Worm (Caenorhabditis elegans) whole organism, young adult: ENCODE measurements around the gene T26E4.2.

Experiments used
- D2030.7 ChIP-seq: fragments of 200-800 bp; sonication (Bioruptor generic); IDR thresholded peaks from 2 replicates; pipeline ENCODE4 v1.3.6; 2022; ENCODE audit warnings: missing genetic modification reagents, missing genetic modification characterization, missing compliant biosample characterization
- F22D6.2 ChIP-seq: sonication (generic microtip); optimal IDR thresholded peaks from 2 replicates; lab custom pipeline; 2016; ENCODE audit warnings: mild to moderate bottlenecking, missing genetic modification characterization, missing compliant biosample characterization
- F39B2.1 ChIP-seq: fragments of 200-800 bp; sonication (Bioruptor generic); IDR thresholded peaks from 2 replicates; pipeline ENCODE4 v1.3.6; 2022; ENCODE audit warnings: missing genetic modification reagents, missing genetic modification characterization, missing compliant biosample characterization
- F57A8.1 ChIP-seq: fragments of 200-800 bp; sonication (Bioruptor generic); optimal IDR thresholded peaks from 2 replicates; lab custom pipeline; 2018; ENCODE audit warnings: mild to moderate bottlenecking, missing genetic modification characterization, moderate library complexity, missing compliant biosample characterization
- F57C9.4 ChIP-seq: sonication (generic microtip); optimal IDR thresholded peaks from 2 replicates; lab custom pipeline; 2017; ENCODE audit warnings: mild to moderate bottlenecking, missing genetic modification characterization, missing compliant biosample characterization
- K12H6.12 ChIP-seq: fragments of 200-800 bp; sonication (Bioruptor generic); optimal IDR thresholded peaks from 2 replicates; lab custom pipeline; 2018; ENCODE audit warnings: mild to moderate bottlenecking, missing genetic modification characterization, missing compliant biosample characterization
- Y56A3A.18 ChIP-seq: fragments of 200-800 bp; sonication (Bioruptor generic); IDR thresholded peaks from 2 replicates; pipeline ENCODE4 v1.3.6; 2022; ENCODE audit warnings: missing genetic modification reagents, missing genetic modification characterization, missing compliant biosample characterization
- ZK185.1 ChIP-seq: sonication (generic microtip); optimal IDR thresholded peaks from 2 replicates; lab custom pipeline; 2016; ENCODE audit warnings: mild to moderate bottlenecking, missing genetic modification characterization, missing compliant biosample characterization; ENCODE audit not compliant: poor library complexity, severe bottlenecking
- aptf-3 ChIP-seq: fragments of 200-800 bp; sonication (Bioruptor generic); IDR thresholded peaks from 2 replicates; pipeline ENCODE4 v1.3.6; 2022; ENCODE audit warnings: missing genetic modification characterization, missing compliant biosample characterization
- atf-7 ChIP-seq: sonication (generic microtip); optimal IDR thresholded peaks from 2 replicates; lab custom pipeline; 2017; ENCODE audit warnings: mild to moderate bottlenecking, missing genetic modification characterization, missing compliant biosample characterization
- ccch-3 ChIP-seq: fragments of 200-800 bp; sonication (Bioruptor generic); optimal IDR thresholded peaks from 2 replicates; lab custom pipeline; 2018; ENCODE audit warnings: mild to moderate bottlenecking, missing genetic modification characterization, missing compliant biosample characterization
- cebp-1 ChIP-seq, 2 experiments: fragments of 200-800 bp in 1 of 2; sonication (Bioruptor generic) in 1 of 2; sonication (generic microtip) in 1 of 2; IDR thresholded peaks in 1 of 2; optimal IDR thresholded peaks in 1 of 2; 2 replicates each; pipeline versions ENCODE4 v1.3.6 to Lab custom; 2017 to 2022; ENCODE audit warnings: missing compliant biosample characterization in 2 of 2, missing genetic modification characterization in 2 of 2, mild to moderate bottlenecking in 1 of 2, missing genetic modification reagents in 1 of 2, moderate library complexity in 1 of 2
- ceh-100 ChIP-seq: fragments of 200-800 bp; sonication (Bioruptor generic); IDR thresholded peaks from 2 replicates; pipeline ENCODE4 v1.3.6; 2022; ENCODE audit warnings: missing genetic modification reagents, missing genetic modification characterization, missing compliant biosample characterization
- ceh-27 ChIP-seq: fragments of 200-800 bp; sonication (Bioruptor generic); optimal IDR thresholded peaks from 2 replicates; lab custom pipeline; 2018; ENCODE audit warnings: mild to moderate bottlenecking, missing genetic modification characterization, moderate library complexity, missing compliant biosample characterization
- ceh-40 ChIP-seq: fragments of 200-800 bp; sonication (Bioruptor generic); IDR thresholded peaks from 2 replicates; pipeline ENCODE4 v1.3.6; 2022; ENCODE audit warnings: missing genetic modification characterization, missing compliant biosample characterization
- chd-7 ChIP-seq: sonication (generic microtip); optimal IDR thresholded peaks from 2 replicates; lab custom pipeline; 2016; ENCODE audit warnings: mild to moderate bottlenecking, missing genetic modification characterization, moderate library complexity, missing compliant biosample characterization
- die-1 ChIP-seq: sonication (generic microtip); optimal IDR thresholded peaks from 2 replicates; lab custom pipeline; 2016; ENCODE audit warnings: missing genotype, mild to moderate bottlenecking, missing genetic modification characterization, missing compliant biosample characterization
- dox-1 ChIP-seq: fragments of 200-800 bp; sonication (Bioruptor generic); IDR thresholded peaks from 2 replicates; pipeline ENCODE4 v1.3.6; 2022; ENCODE audit warnings: missing genetic modification reagents, missing genetic modification characterization, missing compliant biosample characterization
- efl-1 ChIP-seq: fragments of 150-350 bp; optimal IDR thresholded peaks from 2 replicates; lab custom pipeline; 2014; ENCODE audit warnings: missing biosample characterization, missing genetic modification reagents, missing genetic modification characterization
- egrh-3 ChIP-seq: fragments of 200-800 bp; sonication (Bioruptor generic); IDR thresholded peaks from 2 replicates; pipeline ENCODE4 v1.3.6; 2022; ENCODE audit warnings: missing genetic modification reagents, missing genetic modification characterization, missing compliant biosample characterization
- gei-17 ChIP-seq: fragments of 200-800 bp; sonication (Bioruptor generic); optimal IDR thresholded peaks from 2 replicates; lab custom pipeline; 2018; ENCODE audit warnings: mild to moderate bottlenecking, missing genetic modification characterization, missing compliant biosample characterization
- him-1 ChIP-seq: sonication (generic microtip); optimal IDR thresholded peaks from 2 replicates; lab custom pipeline; 2016; ENCODE audit warnings: missing genotype, missing genetic modification reagents, missing genetic modification characterization, missing compliant biosample characterization
- hmg-1.2 ChIP-seq: fragments of 200-800 bp; sonication (Bioruptor generic); IDR thresholded peaks from 2 replicates; pipeline ENCODE4 v1.3.6; 2022; ENCODE audit warnings: missing genetic modification reagents, missing genetic modification characterization, missing compliant biosample characterization
- let-526 ChIP-seq: fragments of 200-800 bp; sonication (Bioruptor generic); IDR thresholded peaks from 2 replicates; pipeline ENCODE4 v1.3.6; 2022; ENCODE audit warnings: missing genetic modification reagents, missing genetic modification characterization, missing compliant biosample characterization
- let-607 ChIP-seq, 2 experiments: fragments of 200-800 bp in 1 of 2; sonication (Bioruptor generic) in 1 of 2; sonication (generic microtip) in 1 of 2; optimal IDR thresholded peaks; 2 replicates each; lab custom pipeline; 2016 to 2018; ENCODE audit warnings: mild to moderate bottlenecking in 2 of 2, missing compliant biosample characterization in 2 of 2, missing genetic modification characterization in 2 of 2, moderate library complexity in 2 of 2, missing genotype in 1 of 2
- lin-35 ChIP-seq, 3 experiments: fragments of 150-350 bp in 2 of 3; sonication (generic microtip) in 1 of 3; optimal IDR thresholded peaks; 2 replicates each; lab custom pipeline; 2014 to 2018; ENCODE audit warnings: missing biosample characterization in 3 of 3, missing genetic modification characterization in 3 of 3, missing genetic modification reagents in 3 of 3
- lin-54 ChIP-seq: fragments of 200-800 bp; sonication (Bioruptor generic); optimal IDR thresholded peaks from 2 replicates; lab custom pipeline; 2018; ENCODE audit warnings: mild to moderate bottlenecking, missing genetic modification characterization, missing compliant biosample characterization
- lsl-1 ChIP-seq: fragments of 200-800 bp; sonication (Bioruptor generic); optimal IDR thresholded peaks from 2 replicates; lab custom pipeline; 2018; ENCODE audit warnings: mild to moderate bottlenecking, missing genetic modification characterization, moderate library complexity, missing compliant biosample characterization
- lsy-27 ChIP-seq: sonication (generic microtip); optimal IDR thresholded peaks from 2 replicates; lab custom pipeline; 2017; ENCODE audit warnings: missing genetic modification characterization, mild to moderate bottlenecking, missing compliant biosample characterization, antibody characterized with exemption, missing genotype, borderline replicate concordance; ENCODE audit not compliant: insufficient read depth
- madf-10 ChIP-seq: sonication (generic microtip); optimal IDR thresholded peaks from 2 replicates; lab custom pipeline; 2016; ENCODE audit warnings: mild to moderate bottlenecking, missing genetic modification characterization, missing compliant biosample characterization
- madf-3 ChIP-seq: fragments of 200-800 bp; sonication (Bioruptor generic); IDR thresholded peaks from 2 replicates; pipeline ENCODE4 v1.3.6; 2022; ENCODE audit warnings: missing genetic modification reagents, missing genetic modification characterization, missing compliant biosample characterization
- mcd-1 ChIP-seq: fragments of 200-800 bp; sonication (Bioruptor generic); IDR thresholded peaks from 2 replicates; pipeline ENCODE4 v1.3.6; 2022; ENCODE audit warnings: missing genetic modification reagents, missing genetic modification characterization, missing compliant biosample characterization
- mes-4 ChIP-seq: sonication (generic microtip); optimal IDR thresholded peaks from 2 replicates; lab custom pipeline; 2016; ENCODE audit warnings: missing genotype, missing genetic modification characterization, missing compliant biosample characterization
- nfyb-1 ChIP-seq: fragments of 200-800 bp; sonication (Bioruptor generic); IDR thresholded peaks from 2 replicates; pipeline ENCODE4 v1.3.6; 2022; ENCODE audit warnings: missing genetic modification reagents, missing genetic modification characterization, missing compliant biosample characterization
- pbrm-1 ChIP-seq: fragments of 200-800 bp; sonication (Bioruptor generic); IDR thresholded peaks from 2 replicates; pipeline ENCODE4 v1.3.6; 2022; ENCODE audit warnings: missing genetic modification reagents, missing genetic modification characterization, missing compliant biosample characterization
- pha-4 ChIP-seq: fragments of 150-350 bp; sonication (generic microtip); optimal IDR thresholded peaks from 2 replicates; lab custom pipeline; 2014; ENCODE audit warnings: missing biosample characterization, missing genetic modification reagents, missing genetic modification characterization
- rcor-1 ChIP-seq: fragments of 200-800 bp; sonication (Bioruptor generic); IDR thresholded peaks from 2 replicates; pipeline ENCODE4 v1.3.6; 2022; ENCODE audit warnings: missing genetic modification reagents, missing genetic modification characterization, missing compliant biosample characterization
- snpc-1.1 ChIP-seq: sonication (generic microtip); optimal IDR thresholded peaks from 2 replicates; lab custom pipeline; 2017; ENCODE audit warnings: missing genetic modification characterization, mild to moderate bottlenecking, missing compliant biosample characterization, antibody characterized with exemption, moderate library complexity, missing genotype, missing genetic modification reagents; ENCODE audit not compliant: insufficient read depth
- snpc-1.3 ChIP-seq: sonication (generic microtip); optimal IDR thresholded peaks from 2 replicates; lab custom pipeline; 2017; ENCODE audit warnings: missing genetic modification characterization, mild to moderate bottlenecking, missing compliant biosample characterization, antibody characterized with exemption, moderate library complexity, missing genotype, missing genetic modification reagents; ENCODE audit not compliant: insufficient read depth
- snpc-3.4 ChIP-seq: sonication (generic microtip); optimal IDR thresholded peaks from 2 replicates; lab custom pipeline; 2017; ENCODE audit warnings: missing genetic modification characterization, mild to moderate bottlenecking, missing compliant biosample characterization, antibody characterized with exemption, moderate library complexity, missing genotype, missing genetic modification reagents
- snpc-4 ChIP-seq, 5 experiments: fragments of 150-350 bp in 1 of 5; sonication (generic microtip) in 4 of 5; optimal IDR thresholded peaks; 2 replicates each; lab custom pipeline; 2014 to 2018; ENCODE audit warnings: missing genetic modification characterization in 5 of 5, missing biosample characterization in 3 of 5, antibody characterized with exemption in 2 of 5, mild to moderate bottlenecking in 2 of 5, missing compliant biosample characterization in 2 of 5, missing genotype in 2 of 5, moderate library complexity in 2 of 5, missing genetic modification reagents in 1 of 5
- unc-62 ChIP-seq: fragments of 150-350 bp; optimal IDR thresholded peaks from 2 replicates; lab custom pipeline; 2014; ENCODE audit warnings: missing biosample characterization, missing genetic modification reagents, missing genetic modification characterization
- xnd-1 ChIP-seq: sonication (generic microtip); optimal IDR thresholded peaks from 2 replicates; lab custom pipeline; 2016; ENCODE audit warnings: missing genotype, missing genetic modification reagents, missing genetic modification characterization, missing compliant biosample characterization
- ztf-18 ChIP-seq: sonication (generic microtip); optimal IDR thresholded peaks from 2 replicates; lab custom pipeline; 2016; ENCODE audit warnings: missing genotype, mild to moderate bottlenecking, missing genetic modification characterization, missing compliant biosample characterization
- ztf-3 ChIP-seq: fragments of 200-800 bp; sonication (Bioruptor generic); optimal IDR thresholded peaks from 2 replicates; lab custom pipeline; 2018; ENCODE audit warnings: mild to moderate bottlenecking, missing genetic modification characterization, missing compliant biosample characterization

T26E4.2 gene

DNA sequence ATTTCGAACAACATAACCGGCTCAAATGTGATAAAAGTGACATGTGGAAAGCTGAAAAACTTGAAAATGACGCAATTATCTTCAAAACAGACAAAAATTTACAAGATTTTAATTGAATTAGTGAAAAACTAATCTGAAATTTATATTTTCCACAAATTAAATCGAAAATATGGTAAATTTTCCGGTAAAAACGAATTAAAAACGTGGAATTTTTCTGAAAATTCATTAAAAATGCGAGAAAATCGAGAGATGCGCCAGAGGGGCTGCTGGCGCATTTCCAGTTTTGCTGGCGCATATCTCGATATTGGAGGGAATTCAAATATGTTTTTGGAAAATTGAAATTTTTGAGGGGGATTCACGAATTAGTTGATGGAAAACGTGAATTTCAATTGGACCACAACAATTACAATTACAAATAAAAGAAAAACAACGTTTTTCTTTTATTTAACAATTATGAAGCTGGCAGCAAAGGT is 15.0 kb upstream of the T26E4.2 start, which contains the start of the genes haf-3 and F57A10.2:
haf-3 (minus strand) TSS at position 51 of the 473 bp plus-strand sequence.
F57A10.2 (plus strand) TSS at position 454 of the 473 bp plus-strand sequence.
- TF ChIP-seq atf-7 (tag; lab: Kevin White, UChicago), result peak; percentile 55
- TF ChIP-seq madf-10 (tag; lab: Kevin White, UChicago), result peak; percentile 38
- peak; percentile 99 for TF ChIP-seq lin-54
- TF ChIP-seq unc-62, result no peak
- TF ChIP-seq rcor-1 (GFP tag; lab: Robert Waterston, UW), result peak; percentile 90
- TF ChIP-seq pbrm-1 (GFP tag; lab: Robert Waterston, UW), result peak; percentile 92
- TF ChIP-seq K12H6.12 (tag; lab: Kevin White, UChicago), result peak; percentile 60
- peak; percentile 83 for TF ChIP-seq D2030.7
- TF ChIP-seq ccch-3 (GFP tag; lab: Kevin White, UChicago), result no peak
- TF ChIP-seq ceh-40 (GFP tag; lab: Robert Waterston, UW), result no peak
- no peak for TF ChIP-seq egrh-3
- peak; percentile 57 for TF ChIP-seq hmg-1.2 (GFP tag; lab: Robert Waterston, UW)
- TF ChIP-seq die-1 (tag; lab: Kevin White, UChicago), result no peak
- peak; percentile 56 for TF ChIP-seq xnd-1 (tag; lab: Kevin White, UChicago)
- TF ChIP-seq chd-7 (tag; lab: Kevin White, UChicago), result peak; percentile 38
- peak; percentile 90 for TF ChIP-seq efl-1 (GFP tag; lab: Kevin White, UChicago)
- peak; percentile 83 for TF ChIP-seq snpc-3.4 (tag; lab: Kevin White, UChicago)
- peak; percentile 93 for TF ChIP-seq dox-1 (GFP tag; lab: Robert Waterston, UW)
- peak; percentile 92 for TF ChIP-seq nfyb-1 (GFP tag; lab: Robert Waterston, UW)
- no peak for TF ChIP-seq cebp-1 (GFP tag; IDR thresholded peaks at IDR 0.05; lab: Robert Waterston, UW)
- TF ChIP-seq cebp-1 (tag; optimal IDR thresholded peaks at IDR 0.05; lab: Kevin White, UChicago), result peak; percentile 81
- peak; percentile 75 for TF ChIP-seq ZK185.1 (tag; lab: Kevin White, UChicago)
- no peak for TF ChIP-seq F57A8.1 (GFP tag; lab: Kevin White, UChicago)
- peak; percentile 48 for TF ChIP-seq gei-17 (GFP tag; lab: Kevin White, UChicago)
- peak; percentile 92 for TF ChIP-seq mcd-1 (GFP tag; lab: Robert Waterston, UW)
- peak; percentile 65 for TF ChIP-seq him-1
- peak; percentile 81; the same call in 1 of the 2 replicates for TF ChIP-seq madf-3 (GFP tag; lab: Robert Waterston, UW)
- TF ChIP-seq ztf-3 (GFP tag; lab: Kevin White, UChicago), result no peak
- TF ChIP-seq lin-35 (GFP tag; optimal IDR thresholded peaks at IDR 0.05; lab: Kevin White, UChicago), result peak; percentile 81 to 97 (median 92)
- TF ChIP-seq ceh-100, result peak; percentile 86
- TF ChIP-seq let-607 (tag; optimal IDR thresholded peaks at IDR 0.05; lab: Kevin White, UChicago), result peak in 1 of 2 experiments; percentile 71
- TF ChIP-seq snpc-1.1 (tag; lab: Kevin White, UChicago), result peak; percentile 46
- peak; percentile 71 for TF ChIP-seq snpc-1.3 (tag; lab: Kevin White, UChicago)
- TF ChIP-seq ztf-18, result peak; percentile 98
- no peak for TF ChIP-seq F57C9.4 (tag; lab: Kevin White, UChicago)
- TF ChIP-seq lsl-1 (GFP tag; lab: Kevin White, UChicago), result peak; percentile 71
- TF ChIP-seq ceh-27 (GFP tag; lab: Kevin White, UChicago), result peak; percentile 65
- TF ChIP-seq Y56A3A.18 (GFP tag; lab: Robert Waterston, UW), result peak; percentile 71
- TF ChIP-seq aptf-3 (GFP tag; lab: Robert Waterston, UW), result no peak
- 0 out of 2 replicates have a peak, but pooled peaks have one; percentile 45 for TF ChIP-seq F39B2.1 (GFP tag; lab: Robert Waterston, UW)
- TF ChIP-seq let-526 (GFP tag; lab: Robert Waterston, UW), result 0 out of 2 replicates have a peak, but pooled peaks have one; percentile 32
- TF ChIP-seq mes-4 (tag; lab: Kevin White, UChicago), result no peak
- no peak for TF ChIP-seq lsy-27
- peak; percentile 36 for TF ChIP-seq snpc-4 (GFP tag; optimal IDR thresholded peaks at IDR 0.05; lab: Kevin White, UChicago)
- TF ChIP-seq snpc-4 (tag; optimal IDR thresholded peaks at IDR 0.05; lab: Kevin White, UChicago), result peak; percentile 70 to 86 (median 81)
- peak; percentile 86 for TF ChIP-seq pha-4 (tag; lab: Kevin White, UChicago)
- TF ChIP-seq F22D6.2 (tag; lab: Kevin White, UChicago), result peak; percentile 12
